Worm (Caenorhabditis elegans): ENCODE results near the gene Y47D7A.2.

DNA sequence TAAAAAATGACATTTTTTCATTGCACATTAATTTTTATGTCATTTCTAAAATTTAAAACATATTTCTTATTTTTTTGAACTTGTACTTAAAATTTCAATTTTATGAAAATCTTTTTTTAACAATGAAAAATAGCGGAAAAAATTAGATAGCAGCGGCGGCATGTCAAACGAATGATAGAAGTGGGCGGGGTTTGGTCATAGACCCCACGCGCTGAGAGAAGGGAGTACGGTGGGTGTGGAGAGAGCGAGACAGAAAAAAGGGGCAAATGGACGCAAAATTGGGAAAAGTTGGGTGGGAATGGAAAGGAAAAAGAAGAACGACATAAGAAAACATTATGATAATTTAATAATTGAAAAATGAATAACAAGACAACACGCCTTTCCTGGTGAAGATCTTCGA, 32.2 kb upstream of the Y47D7A.2 start:
- TF ChIP-seq ceh-82 (tag; optimal IDR thresholded peaks at IDR 0.05) (no peak), zag-1 (tag; optimal IDR thresholded peaks at IDR 0.05) (no peak), sem-4 (tag; optimal IDR thresholded peaks at IDR 0.05) (no peak), unc-55 (GFP tag; optimal IDR thresholded peaks at IDR 0.05) (no peak), ZK546.5 (tag; optimal IDR thresholded peaks at IDR 0.05) (no peak), alr-1 (tag; optimal IDR thresholded peaks at IDR 0.05) (no peak), nhr-237 (tag; optimal IDR thresholded peaks at IDR 0.05) (no peak), ama-1 (optimal IDR thresholded peaks at IDR 0.05) (no peak), snpc-4 (tag; optimal IDR thresholded peaks at IDR 0.05) (no peak), nhr-12 (tag; optimal IDR thresholded peaks at IDR 0.05) (no peak), ztf-1 (GFP tag; conservative IDR thresholded peaks at IDR 0.05) (no peak), lin-11 (tag; optimal IDR thresholded peaks at IDR 0.05) (no peak), nhr-129 (tag; optimal IDR thresholded peaks at IDR 0.05) (no peak), unc-62 (GFP tag; optimal IDR thresholded peaks at IDR 0.05) (no peak)
